Fruit fly (Drosophila melanogaster): ENCODE data around the gene CG18094.

The CG18094 gene

dm6 chr2L:19537779-19538456 is 47.9 kb downstream of the CG18094 start, which contains the start of gene CG13082 (continued):
- no peak for TF ChIP-seq Poxn (GFP tag; IDR thresholded peaks at IDR 0.05)
- no peak for TF ChIP-seq repo (GFP tag; optimal IDR thresholded peaks at IDR 0.05)
- 0 out of 2 replicates have a peak, but pooled peaks have one; percentile 6 for TF ChIP-seq ranshi (GFP tag; IDR thresholded peaks at IDR 0.05)
- peak; percentile 42 for TF ChIP-seq Sox102F (GFP tag; optimal IDR thresholded peaks at IDR 0.05)
- no peak for TF ChIP-seq CG34422 (GFP tag; IDR thresholded peaks at IDR 0.05)
- no peak for TF ChIP-seq CG15073 (GFP tag; optimal IDR thresholded peaks at IDR 0.05)
- no peak for TF ChIP-seq CG9876 (GFP tag; optimal IDR thresholded peaks at IDR 0.05)
- no peak for TF ChIP-seq CG18011 (GFP tag; optimal IDR thresholded peaks at IDR 0.05)
- TF ChIP-seq CG17802 (tag; optimal IDR thresholded peaks at IDR 0.05): peak; percentile 30
- TF ChIP-seq CG3838 (GFP tag; optimal IDR thresholded peaks at IDR 0.05): no peak
- no peak for TF ChIP-seq CG11696 (GFP tag; IDR thresholded peaks at IDR 0.05)
- TF ChIP-seq yki (optimal IDR thresholded peaks at IDR 0.05): no peak
- no peak for TF ChIP-seq z (GFP tag; IDR thresholded peaks at IDR 0.05)
- TF ChIP-seq ssp (GFP tag; IDR thresholded peaks at IDR 0.05): 0 out of 2 replicates have a peak, but pooled peaks have one; percentile 26
- no peak for TF ChIP-seq D19B (GFP tag; optimal IDR thresholded peaks at IDR 0.05)
- peak; percentile 55 for TF ChIP-seq bab2 (GFP tag; optimal IDR thresholded peaks at IDR 0.05)
- peak; percentile 54 for TF ChIP-seq gcm (GFP tag; optimal IDR thresholded peaks at IDR 0.05)
- TF ChIP-seq Max (GFP tag; optimal IDR thresholded peaks at IDR 0.05): peak; percentile 21
- no peak for TF ChIP-seq hth (optimal IDR thresholded peaks at IDR 0.05)
- TF ChIP-seq CG6813 (GFP tag; optimal IDR thresholded peaks at IDR 0.05): peak; percentile 3
- TF ChIP-seq Nf-YA (GFP tag; IDR thresholded peaks at IDR 0.05): no peak
- TF ChIP-seq CG43689 (GFP tag; IDR thresholded peaks at IDR 0.05): no peak
- no peak for TF ChIP-seq usp (GFP tag; optimal IDR thresholded peaks at IDR 0.05)
- TF ChIP-seq E2f2 (GFP tag; IDR thresholded peaks at IDR 0.05): no peak; the same call in 1 of the 2 replicates
- peak; percentile 55 for TF ChIP-seq CG12391 (tag; optimal IDR thresholded peaks at IDR 0.05)
- TF ChIP-seq CG9609 (GFP tag; optimal IDR thresholded peaks at IDR 0.05): peak; percentile 9
- TF ChIP-seq CG12104 (GFP tag; optimal IDR thresholded peaks at IDR 0.05): no peak
- TF ChIP-seq sob (GFP tag; IDR thresholded peaks at IDR 0.05): no peak
- TF ChIP-seq CG5245 (GFP tag; optimal IDR thresholded peaks at IDR 0.05): peak; percentile 36
- no peak for TF ChIP-seq CG6854 (GFP tag; optimal IDR thresholded peaks at IDR 0.05)
- peak; percentile 64 for TF ChIP-seq CG13424 (tag; optimal IDR thresholded peaks at IDR 0.05)
- no peak for TF ChIP-seq dm (GFP tag; optimal IDR thresholded peaks at IDR 0.05)
- no peak for TF ChIP-seq MTF-1 (GFP tag; optimal IDR thresholded peaks at IDR 0.05; ENCODE audit: borderline replicate concordance)
- peak; percentile 2 for TF ChIP-seq Ets65A (GFP tag)
- TF ChIP-seq Dad (GFP tag; optimal IDR thresholded peaks at IDR 0.05): no peak
- no peak for TF ChIP-seq ase (GFP tag; IDR thresholded peaks at IDR 0.05)
- TF ChIP-seq nom (GFP tag; optimal IDR thresholded peaks at IDR 0.05): peak; percentile 53
- peak; percentile 74 for TF ChIP-seq dmrt11E (tag; optimal IDR thresholded peaks at IDR 0.05)
- TF ChIP-seq Ravus (GFP tag; IDR thresholded peaks at IDR 0.05): no peak
- no peak for TF ChIP-seq HLH54F (GFP tag; optimal IDR thresholded peaks at IDR 0.05)
- no peak for TF ChIP-seq CG12744 (GFP tag; optimal IDR thresholded peaks at IDR 0.05)
- peak; percentile 49; the same call in 1 of the 2 replicates for TF ChIP-seq lmd (GFP tag; IDR thresholded peaks at IDR 0.05)
- no peak for TF ChIP-seq disco-r (GFP tag; optimal IDR thresholded peaks at IDR 0.05)
- TF ChIP-seq CG15011 (GFP tag; optimal IDR thresholded peaks at IDR 0.05): no peak
- peak; percentile 42 for TF ChIP-seq btn (GFP tag; optimal IDR thresholded peaks at IDR 0.05)
- no peak for TF ChIP-seq CG2889 (GFP tag; IDR thresholded peaks at IDR 0.05)
- no peak for TF ChIP-seq da (GFP tag; optimal IDR thresholded peaks at IDR 0.05)
- no peak for TF ChIP-seq Sin3A (optimal IDR thresholded peaks at IDR 0.05)
- no peak for TF ChIP-seq CG7745 (tag; optimal IDR thresholded peaks at IDR 0.05)
- TF ChIP-seq psq (GFP tag; optimal IDR thresholded peaks at IDR 0.05): no peak
- peak; percentile 33 for TF ChIP-seq CG6654 (GFP tag; optimal IDR thresholded peaks at IDR 0.05)
- TF ChIP-seq salm (tag; optimal IDR thresholded peaks at IDR 0.05): no peak
